Fruit fly (Drosophila melanogaster): Measurements from ENCODE around the gene CG4440.

DNA sequence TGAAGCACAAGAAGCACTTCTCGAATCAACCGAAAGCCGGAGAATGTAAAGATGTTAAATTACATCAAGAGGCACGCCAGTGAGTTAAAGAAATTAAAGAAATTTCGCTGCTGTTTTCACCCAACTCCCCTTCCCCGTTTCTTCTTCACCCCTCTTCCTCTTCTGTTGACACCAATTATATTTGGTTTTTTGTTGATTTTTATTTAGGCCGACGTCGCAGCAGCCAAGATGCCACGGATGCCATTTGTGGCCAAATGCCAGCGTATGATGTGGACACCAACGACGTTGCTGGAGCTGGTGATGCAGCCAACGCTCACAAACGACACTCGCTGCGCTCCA lies 41.4 kb upstream of the CG4440 start:
- TF ChIP-seq pad (GFP tag; optimal IDR thresholded peaks at IDR 0.05) = no peak
- no peak for TF ChIP-seq Mnt (GFP tag; optimal IDR thresholded peaks at IDR 0.05)
- TF ChIP-seq CG11617 (GFP tag; optimal IDR thresholded peaks at IDR 0.05) = no peak
- TF ChIP-seq kay (GFP tag; ENCODE audit: borderline replicate concordance) = no peak
- no peak for TF ChIP-seq CG7045 (GFP tag; optimal IDR thresholded peaks at IDR 0.05)
- no peak for TF ChIP-seq tj (GFP tag; optimal IDR thresholded peaks at IDR 0.05)
- TF ChIP-seq CG14711 (tag; optimal IDR thresholded peaks at IDR 0.05) = no peak
- TF ChIP-seq ovo (GFP tag; optimal IDR thresholded peaks at IDR 0.05) = no peak
- TF ChIP-seq Crg-1 (GFP tag; optimal IDR thresholded peaks at IDR 0.05) = no peak
- no peak for TF ChIP-seq CG12768 (GFP tag; optimal IDR thresholded peaks at IDR 0.05)
- no peak for TF ChIP-seq CG33017 (tag; optimal IDR thresholded peaks at IDR 0.05)
- TF ChIP-seq CG1620 (GFP tag; optimal IDR thresholded peaks at IDR 0.05) = no peak
- TF ChIP-seq CG5204 (GFP tag; optimal IDR thresholded peaks at IDR 0.05) = no peak

Measured in whole organism, adult.